Worm (Caenorhabditis elegans) whole organism, late embryonic: Measurements from ENCODE around the gene twk-8.

Source experiments
- C08G9.2 ChIP-seq: sonication (generic microtip); optimal IDR thresholded peaks from 2 replicates; lab custom pipeline; 2016; ENCODE audit warnings: mild to moderate bottlenecking, missing genetic modification characterization, moderate library complexity, missing compliant biosample characterization
- K02D7.2 ChIP-seq: sonication (generic microtip); optimal IDR thresholded peaks from 2 replicates; lab custom pipeline; 2017; ENCODE audit warnings: mild to moderate bottlenecking, missing genetic modification characterization, missing compliant biosample characterization
- K09A11.1 ChIP-seq: sonication (generic microtip); optimal IDR thresholded peaks from 2 replicates; lab custom pipeline; 2017; ENCODE audit warnings: antibody characterized with exemption, mild to moderate bottlenecking, missing genetic modification characterization, missing compliant biosample characterization; ENCODE audit not compliant: insufficient read depth
- Y22D7AL.16 ChIP-seq: sonication (generic microtip); optimal IDR thresholded peaks from 2 replicates; lab custom pipeline; 2016; ENCODE audit warnings: missing genetic modification characterization, missing compliant biosample characterization
- ahr-1 ChIP-seq: sonication (generic microtip); optimal IDR thresholded peaks from 2 replicates; lab custom pipeline; 2016; ENCODE audit warnings: missing genetic modification characterization, missing compliant biosample characterization
- ceh-14 ChIP-seq: sonication (generic microtip); optimal IDR thresholded peaks from 2 replicates; lab custom pipeline; 2016; ENCODE audit warnings: missing genotype, missing genetic modification characterization, missing compliant biosample characterization
- ceh-19 ChIP-seq: fragments of 200-800 bp; sonication (Bioruptor generic); optimal IDR thresholded peaks from 2 replicates; lab custom pipeline; 2018; ENCODE audit warnings: mild to moderate bottlenecking, missing genetic modification characterization, missing compliant biosample characterization
- ceh-22 ChIP-seq: sonication (generic microtip); optimal IDR thresholded peaks from 2 replicates; lab custom pipeline; 2017; ENCODE audit warnings: missing biosample characterization, missing genetic modification characterization
- ceh-24 ChIP-seq: sonication (generic microtip); optimal IDR thresholded peaks from 2 replicates; lab custom pipeline; 2016; ENCODE audit warnings: mild to moderate bottlenecking, missing genetic modification characterization, missing compliant biosample characterization
- ceh-30 ChIP-seq: fragments of 150-350 bp; optimal IDR thresholded peaks from 2 replicates; lab custom pipeline; 2014; ENCODE audit warnings: missing biosample characterization, missing genetic modification characterization
- ceh-31 ChIP-seq: sonication (generic microtip); optimal IDR thresholded peaks from 2 replicates; lab custom pipeline; 2016; ENCODE audit warnings: missing genetic modification characterization, missing compliant biosample characterization
- ceh-6 ChIP-seq: fragments of 200-800 bp; sonication (Bioruptor generic); optimal IDR thresholded peaks from 2 replicates; lab custom pipeline; 2018; ENCODE audit warnings: mild to moderate bottlenecking, missing genetic modification characterization, missing compliant biosample characterization
- che-1 ChIP-seq: sonication (generic microtip); optimal IDR thresholded peaks from 2 replicates; lab custom pipeline; 2016; ENCODE audit warnings: mild to moderate bottlenecking, missing genetic modification characterization, missing compliant biosample characterization
- dve-1 ChIP-seq: sonication (generic microtip); optimal IDR thresholded peaks from 2 replicates; lab custom pipeline; 2017; ENCODE audit warnings: antibody characterized with exemption, mild to moderate bottlenecking, missing genetic modification characterization, missing compliant biosample characterization
- elt-2 ChIP-seq: sonication (generic microtip); optimal IDR thresholded peaks from 2 replicates; lab custom pipeline; 2016; ENCODE audit warnings: missing genetic modification reagents, missing genetic modification characterization, missing compliant biosample characterization
- ets-4 ChIP-seq: sonication (generic microtip); optimal IDR thresholded peaks from 2 replicates; lab custom pipeline; 2016; ENCODE audit warnings: missing genetic modification characterization, missing compliant biosample characterization
- eyg-1 ChIP-seq: sonication (generic microtip); optimal IDR thresholded peaks from 2 replicates; lab custom pipeline; 2016; ENCODE audit warnings: missing genotype, missing genetic modification characterization, missing compliant biosample characterization
- fkh-10 ChIP-seq: fragments of 150-350 bp; optimal IDR thresholded peaks from 2 replicates; lab custom pipeline; 2014; ENCODE audit warnings: missing biosample characterization, missing genetic modification reagents, missing genetic modification characterization
- hlh-15 ChIP-seq: sonication (generic microtip); optimal IDR thresholded peaks from 2 replicates; lab custom pipeline; 2016; ENCODE audit warnings: missing genetic modification characterization, missing compliant biosample characterization
- hlh-8 ChIP-seq: sonication (generic microtip); optimal IDR thresholded peaks from 2 replicates; lab custom pipeline; 2016; ENCODE audit warnings: missing genotype, missing genetic modification characterization, missing compliant biosample characterization
- lim-6 ChIP-seq: sonication (generic microtip); optimal IDR thresholded peaks from 2 replicates; lab custom pipeline; 2016; ENCODE audit warnings: missing genetic modification characterization, missing compliant biosample characterization
- lin-11 ChIP-seq: fragments of 200-800 bp; sonication (Bioruptor generic); optimal IDR thresholded peaks from 2 replicates; lab custom pipeline; 2018; ENCODE audit warnings: mild to moderate bottlenecking, missing genetic modification characterization, missing compliant biosample characterization
- nfya-1 ChIP-seq: sonication (generic microtip); optimal IDR thresholded peaks from 2 replicates; lab custom pipeline; 2017; ENCODE audit warnings: missing genetic modification characterization, mild to moderate bottlenecking, missing compliant biosample characterization, antibody characterized with exemption, moderate library complexity
- nhr-11 ChIP-seq: fragments of 150-350 bp; optimal IDR thresholded peaks from 2 replicates; lab custom pipeline; 2014; ENCODE audit warnings: missing biosample characterization, missing genetic modification characterization
- npax-4 ChIP-seq: sonication (generic microtip); optimal IDR thresholded peaks from 2 replicates; lab custom pipeline; 2016; ENCODE audit warnings: missing genetic modification characterization, missing compliant biosample characterization
- odd-2 ChIP-seq: sonication (generic microtip); optimal IDR thresholded peaks from 2 replicates; lab custom pipeline; 2017; ENCODE audit warnings: antibody characterized with exemption, mild to moderate bottlenecking, missing genetic modification characterization, missing compliant biosample characterization
- pat-9 ChIP-seq: fragments of 200-800 bp; sonication (Bioruptor generic); optimal IDR thresholded peaks from 2 replicates; lab custom pipeline; 2018; ENCODE audit warnings: mild to moderate bottlenecking, missing genetic modification characterization, moderate library complexity, missing compliant biosample characterization
- pros-1 ChIP-seq: fragments of 150-350 bp; optimal IDR thresholded peaks from 2 replicates; lab custom pipeline; 2014; ENCODE audit warnings: missing biosample characterization, missing genetic modification reagents, missing genetic modification characterization
- sdc-2 ChIP-seq: sonication (generic microtip); optimal IDR thresholded peaks from 2 replicates; lab custom pipeline; 2016; ENCODE audit warnings: missing genotype, missing genetic modification characterization, missing compliant biosample characterization
- sox-2 ChIP-seq: fragments of 200-800 bp; sonication (Bioruptor generic); IDR thresholded peaks from 2 replicates; pipeline ENCODE4 v1.3.6; 2022; ENCODE audit warnings: missing genetic modification reagents, missing genetic modification characterization, missing compliant biosample characterization
- syd-9 ChIP-seq: sonication (generic microtip); optimal IDR thresholded peaks from 2 replicates; lab custom pipeline; 2016; ENCODE audit warnings: mild to moderate bottlenecking, missing genetic modification characterization, moderate library complexity, missing compliant biosample characterization
- tbx-2 ChIP-seq: sonication (generic microtip); optimal IDR thresholded peaks from 2 replicates; lab custom pipeline; 2016; ENCODE audit warnings: missing genetic modification characterization, missing compliant biosample characterization
- unc-3 ChIP-seq, 2 experiments: fragments of 200-800 bp in 1 of 2; sonication (Bioruptor generic) in 1 of 2; sonication (generic microtip) in 1 of 2; conservative IDR thresholded peaks in 1 of 2; optimal IDR thresholded peaks in 1 of 2; 2 replicates each; pipeline versions ENCODE4 v1.3.6 to Lab custom; 2016 to 2022; ENCODE audit warnings: missing compliant biosample characterization in 2 of 2, missing genetic modification characterization in 2 of 2, missing genetic modification reagents in 1 of 2
- unc-42 ChIP-seq: sonication (generic microtip); optimal IDR thresholded peaks from 2 replicates; lab custom pipeline; 2016; ENCODE audit warnings: missing genotype, missing genetic modification characterization, missing compliant biosample characterization
- unc-55 ChIP-seq: sonication (generic microtip); optimal IDR thresholded peaks from 2 replicates; lab custom pipeline; 2017; ENCODE audit warnings: missing biosample characterization, missing genetic modification reagents, missing genetic modification characterization
- unc-86 ChIP-seq: sonication (generic microtip); optimal IDR thresholded peaks from 2 replicates; lab custom pipeline; 2016; ENCODE audit warnings: missing genetic modification characterization, missing compliant biosample characterization
- zip-5 ChIP-seq: sonication (generic microtip); optimal IDR thresholded peaks from 2 replicates; lab custom pipeline; 2016; ENCODE audit warnings: missing genetic modification characterization, missing compliant biosample characterization
- ztf-16 ChIP-seq: sonication (generic microtip); optimal IDR thresholded peaks from 2 replicates; lab custom pipeline; 2017; ENCODE audit warnings: missing genetic modification characterization, missing compliant biosample characterization

twk-8 gene

DNA sequence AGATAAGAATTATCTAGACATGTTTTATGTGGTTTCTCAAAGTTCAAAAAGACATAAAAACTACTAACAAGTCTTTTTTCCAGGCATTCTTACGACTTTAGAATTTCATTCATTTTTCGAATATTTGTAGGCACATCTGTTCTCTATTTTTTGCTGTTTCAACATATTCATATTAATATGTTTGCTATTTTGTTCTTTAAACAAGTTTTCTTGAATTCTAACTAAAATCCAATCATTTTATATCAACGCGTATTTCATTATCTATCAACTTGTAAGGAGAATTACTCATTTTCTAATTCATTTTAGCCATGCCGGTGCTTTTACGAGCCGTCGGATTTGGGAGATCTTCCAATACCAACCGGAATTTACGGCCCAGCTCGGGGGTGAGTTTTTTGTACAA lies at the start of gene twk-8:
Gene twk-8, plus strand, starts transcription at position 301 of the 400 bp plus-strand sequence.
- no peak for TF ChIP-seq ztf-16 (tag; lab: Kevin White, UChicago)
- TF ChIP-seq unc-3 (GFP tag; conservative IDR thresholded peaks at IDR 0.05; lab: Robert Waterston, UW): no peak
- TF ChIP-seq unc-3 (tag; optimal IDR thresholded peaks at IDR 0.05; lab: Kevin White, UChicago): no peak
- TF ChIP-seq ceh-22 (tag; lab: Kevin White, UChicago): no peak
- TF ChIP-seq sox-2 (GFP tag; lab: Robert Waterston, UW): no peak

DNA sequence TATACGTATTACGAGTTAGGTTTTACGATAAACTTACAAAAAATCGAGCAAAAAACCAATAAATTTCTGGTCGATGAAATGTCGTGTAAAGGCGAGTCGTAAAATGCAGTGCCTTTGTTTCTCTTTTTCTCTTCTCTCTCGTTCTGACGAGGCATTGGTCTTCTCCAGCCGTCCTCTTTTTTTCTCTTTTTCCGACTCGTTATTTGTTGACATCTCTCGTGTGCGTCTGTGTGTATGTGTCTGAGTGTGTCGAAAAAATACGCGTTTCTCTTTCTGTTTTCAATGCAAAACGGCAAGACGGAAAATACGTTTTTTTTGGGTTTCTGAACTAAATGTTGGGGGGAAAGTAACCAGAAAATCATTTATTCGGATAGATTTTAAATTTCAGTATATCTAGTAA lies 49.6 kb upstream of the twk-8 start, which contains the start of gene C53D6.6:
Gene C53D6.6, minus strand, starts transcription at position 118 of the 400 bp plus-strand sequence.
- TF ChIP-seq nfya-1 (tag; lab: Kevin White, UChicago) (peak; percentile 38), unc-55 (peak; percentile 46), ceh-19 (GFP tag; lab: Kevin White, UChicago) (no peak), eyg-1 (tag; lab: Kevin White, UChicago) (no peak), C08G9.2 (tag; lab: Kevin White, UChicago) (no peak), tbx-2 (tag; lab: Kevin White, UChicago) (peak; percentile 39)

- TF ChIP-seq lim-6 (tag; lab: Kevin White, UChicago) (no peak), K02D7.2 (tag; lab: Kevin White, UChicago) (no peak)
- TF ChIP-seq, all 69 proteins: peak for 0
Observed at ce11 chrIV:9034340-9034739, 47.8 kb upstream of the twk-8 start, which contains the start of gene C53D6.10. TSS of gene C53D6.10 (minus strand) at chrIV:9034440.

DNA sequence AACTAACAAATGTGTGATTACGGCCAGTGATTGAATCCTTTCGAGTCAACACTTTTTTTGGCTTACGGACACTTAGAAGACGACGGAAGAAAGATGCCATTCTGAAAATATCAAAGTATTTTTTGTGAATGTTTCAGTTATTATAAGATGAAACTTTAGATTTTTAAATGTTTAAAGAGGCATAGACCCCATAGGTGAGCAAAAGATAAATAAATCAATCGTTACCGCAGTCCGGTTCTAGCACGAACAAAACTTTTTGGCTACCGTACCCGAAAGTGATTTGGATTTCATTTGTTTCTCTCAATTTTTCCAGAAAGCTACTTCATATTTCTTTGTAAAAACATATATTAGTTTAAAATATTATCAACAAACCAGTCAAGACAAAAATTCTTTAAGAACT lies 45.1 kb upstream of the twk-8 start, which contains the start of gene C53D6.7:
Gene C53D6.7, minus strand, starts transcription at position 101 of the 400 bp plus-strand sequence.
- TF ChIP-seq ceh-30 (tag; lab: Kevin White, UChicago): no peak
- TF ChIP-seq lim-6 (tag; lab: Kevin White, UChicago): no peak
- TF ChIP-seq ztf-16 (tag; lab: Kevin White, UChicago): no peak
- no peak for TF ChIP-seq eyg-1 (tag; lab: Kevin White, UChicago)
- TF ChIP-seq K02D7.2 (tag; lab: Kevin White, UChicago): no peak
- TF ChIP-seq K09A11.1 (tag; lab: Kevin White, UChicago): no peak
- TF ChIP-seq ceh-24 (tag; lab: Kevin White, UChicago): no peak
- no peak for TF ChIP-seq ahr-1 (tag; lab: Kevin White, UChicago)
- TF ChIP-seq che-1: no peak
- TF ChIP-seq unc-86 (tag; lab: Kevin White, UChicago): no peak
- no peak for TF ChIP-seq ceh-6 (GFP tag; lab: Kevin White, UChicago)
- TF ChIP-seq hlh-8 (tag; lab: Kevin White, UChicago): no peak
- TF ChIP-seq ceh-31 (tag; lab: Kevin White, UChicago): no peak
- no peak for TF ChIP-seq zip-5 (tag; lab: Kevin White, UChicago)
- no peak for TF ChIP-seq pros-1 (tag; lab: Kevin White, UChicago)
- TF ChIP-seq pat-9 (tag; lab: Kevin White, UChicago): no peak
- TF ChIP-seq dve-1: no peak
- TF ChIP-seq odd-2 (tag; lab: Kevin White, UChicago): no peak
- no peak for TF ChIP-seq Y22D7AL.16 (tag; lab: Kevin White, UChicago)

DNA sequence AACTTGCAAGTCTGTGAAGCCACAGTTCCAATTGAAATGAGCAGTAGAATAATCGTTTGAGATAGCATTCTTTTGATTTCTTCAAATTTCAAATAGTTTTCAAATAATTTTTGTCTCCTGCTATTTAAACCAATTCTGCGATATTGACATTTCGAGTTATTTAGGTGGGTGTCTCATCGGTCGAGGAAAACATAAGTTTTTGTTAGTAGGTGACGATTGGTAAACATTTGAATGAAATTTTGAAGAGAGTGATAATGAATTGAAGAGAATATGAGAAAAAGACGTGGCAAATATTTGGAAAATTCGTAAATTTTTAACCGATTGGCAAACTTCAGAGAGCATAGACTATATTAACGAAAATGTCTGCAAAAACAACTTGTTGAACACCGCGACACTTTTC lies 41.8 kb upstream of the twk-8 start, which contains the start of gene Y73F4A.3:
Gene Y73F4A.3, minus strand, starts transcription at position 101 of the 400 bp plus-strand sequence.
- no peak for TF ChIP-seq hlh-8 (tag; lab: Kevin White, UChicago)
- no peak for TF ChIP-seq sdc-2
- TF ChIP-seq elt-2: no peak
- no peak for TF ChIP-seq tbx-2 (tag; lab: Kevin White, UChicago)
- TF ChIP-seq ceh-19 (GFP tag; lab: Kevin White, UChicago): no peak
- no peak for TF ChIP-seq C08G9.2 (tag; lab: Kevin White, UChicago)
- TF ChIP-seq Y22D7AL.16 (tag; lab: Kevin White, UChicago): no peak
- TF ChIP-seq ceh-14 (tag; lab: Kevin White, UChicago): no peak
- TF ChIP-seq ets-4 (tag; lab: Kevin White, UChicago): no peak
- no peak for TF ChIP-seq fkh-10 (GFP tag; lab: Kevin White, UChicago)
- no peak for TF ChIP-seq ceh-31 (tag; lab: Kevin White, UChicago)
- no peak for TF ChIP-seq npax-4 (tag; lab: Kevin White, UChicago)
- no peak for TF ChIP-seq nhr-11 (tag; lab: Kevin White, UChicago)
- TF ChIP-seq ceh-6 (GFP tag; lab: Kevin White, UChicago): no peak
- TF ChIP-seq ahr-1 (tag; lab: Kevin White, UChicago): no peak
- no peak for TF ChIP-seq lin-11
- TF ChIP-seq syd-9 (tag; lab: Kevin White, UChicago): no peak
- no peak for TF ChIP-seq unc-42 (tag; lab: Kevin White, UChicago)
- no peak for TF ChIP-seq hlh-15
- TF ChIP-seq, all 69 proteins: peak for 0
